Worm (Caenorhabditis elegans): Measurements from ENCODE around the gene sul-2.

Gene sul-2

ce11 chrV:8190430-8190829 is 32.9 kb downstream of the sul-2 start, which contains the start of gene F20D6.1:
F20D6.1 (plus strand) TSS chrV:8190730.
- TF ChIP-seq nhr-28 (tag; optimal IDR thresholded peaks at IDR 0.05) (no peak), unc-98 (GFP tag; IDR thresholded peaks at IDR 0.05) (no peak), ama-1 (optimal IDR thresholded peaks at IDR 0.05) (no peak), hlh-17 (GFP tag; optimal IDR thresholded peaks at IDR 0.05; ENCODE audit: borderline replicate concordance) (no peak), mab-9 (GFP tag; IDR thresholded peaks at IDR 0.05) (no peak), elt-3 (tag; optimal IDR thresholded peaks at IDR 0.05) (no peak), nhr-84 (tag; optimal IDR thresholded peaks at IDR 0.05) (no peak), nhr-19 (GFP tag; conservative IDR thresholded peaks at IDR 0.05) (no peak), aha-1 (tag; optimal IDR thresholded peaks at IDR 0.05) (no peak), nhr-71 (tag; optimal IDR thresholded peaks at IDR 0.05) (no peak), nhr-12 (tag; optimal IDR thresholded peaks at IDR 0.05) (no peak), elt-2 (tag; optimal IDR thresholded peaks at IDR 0.05) (no peak)

ce11 chrV:8195889-8196418 is 38.4 kb downstream of the sul-2 start, which contains the start of gene F20D6.10:
F20D6.10 (minus strand) TSS chrV:8195939.
- TF ChIP-seq rnt-1 (tag; optimal IDR thresholded peaks at IDR 0.05) (peak; percentile 78), lsy-2 (tag; optimal IDR thresholded peaks at IDR 0.05) (peak; percentile 30 to 44), ets-5 (GFP tag; IDR thresholded peaks at IDR 0.05) (no peak), unc-86 (tag; optimal IDR thresholded peaks at IDR 0.05) (no peak), nhr-77 (tag; optimal IDR thresholded peaks at IDR 0.05) (no peak), unc-130 (tag; optimal IDR thresholded peaks at IDR 0.05) (peak; percentile 19), ceh-90 (tag; optimal IDR thresholded peaks at IDR 0.05) (no peak), sox-4 (tag; optimal IDR thresholded peaks at IDR 0.05) (no peak), snu-23 (GFP tag; optimal IDR thresholded peaks at IDR 0.05) (peak; percentile 22), mep-1 (tag; optimal IDR thresholded peaks at IDR 0.05) (no peak), nhr-20 (tag; optimal IDR thresholded peaks at IDR 0.05) (peak; percentile 12), efl-1 (optimal IDR thresholded peaks at IDR 0.05) (peak in 1 of 2 experiments; percentile 5), efl-1 (GFP tag; optimal IDR thresholded peaks at IDR 0.05 in 1 of 2) (peak in 1 of 2 experiments; percentile 20), ztf-11 (tag; optimal IDR thresholded peaks at IDR 0.05) (no peak), lin-14 (GFP tag; optimal IDR thresholded peaks at IDR 0.05) (peak; percentile 59), dpl-1 (GFP tag; optimal IDR thresholded peaks at IDR 0.05) (no peak), xbp-1 (tag; optimal IDR thresholded peaks at IDR 0.05) (no peak), nhr-71 (tag; optimal IDR thresholded peaks at IDR 0.05) (peak; percentile 71)

- TF ChIP-seq efl-1 (optimal IDR thresholded peaks at IDR 0.05) = no peak
- TF ChIP-seq efl-1 (GFP tag; optimal IDR thresholded peaks at IDR 0.05 in 1 of 2) = peak in 1 of 2 experiments; percentile 67
- no peak for TF ChIP-seq tbx-2 (tag; optimal IDR thresholded peaks at IDR 0.05)
These were observed 39.4 kb downstream of the sul-2 start for ce11 chrV:8196993-8197392.

ce11 chrV:8198994-8199393 is 41.4 kb downstream of the sul-2 start, which contains the start of gene F20D6.11:
F20D6.11 (minus strand) TSS chrV:8199094.
- TF ChIP-seq tlp-1 (tag; optimal IDR thresholded peaks at IDR 0.05) (no peak), nhr-85 (tag) (no peak), hlh-4 (tag; optimal IDR thresholded peaks at IDR 0.05) (no peak), ztf-4 (tag; optimal IDR thresholded peaks at IDR 0.05) (no peak), isw-1 (GFP tag; IDR thresholded peaks at IDR 0.05) (no peak), F16B12.6 (tag; optimal IDR thresholded peaks at IDR 0.05) (no peak), rnt-1 (tag; optimal IDR thresholded peaks at IDR 0.05) (no peak), aha-1 (tag; optimal IDR thresholded peaks at IDR 0.05) (no peak), ces-1 (GFP tag; optimal IDR thresholded peaks at IDR 0.05) (no peak), aly-2 (tag; optimal IDR thresholded peaks at IDR 0.05) (no peak), grh-1 (GFP tag; IDR thresholded peaks at IDR 0.05) (no peak), lin-14 (GFP tag; optimal IDR thresholded peaks at IDR 0.05) (no peak), lsy-2 (tag; optimal IDR thresholded peaks at IDR 0.05) (no peak), nhr-11 (tag; optimal IDR thresholded peaks at IDR 0.05) (no peak), unc-62 (GFP tag; optimal IDR thresholded peaks at IDR 0.05) (no peak), nhr-28 (tag; optimal IDR thresholded peaks at IDR 0.05) (no peak), hpl-2 (GFP tag; optimal IDR thresholded peaks at IDR 0.05) (no peak), xbp-1 (tag; optimal IDR thresholded peaks at IDR 0.05) (no peak), lir-3 (tag; optimal IDR thresholded peaks at IDR 0.05; ENCODE audit: poor library complexity) (no peak)

All from whole organism, L1 larva.